Worm (Caenorhabditis elegans) whole organism, L4 larva: Measurements from ENCODE around the gene K04G7.1.

ENCODE experiments used
- F10B5.3 ChIP-seq: sonication (generic microtip); optimal IDR thresholded peaks from 2 replicates; lab custom pipeline; 2016; ENCODE audit warnings: mild to moderate bottlenecking, missing genetic modification characterization, missing compliant biosample characterization
- F49E8.2 ChIP-seq: sonication (generic microtip); optimal IDR thresholded peaks from 2 replicates; lab custom pipeline; 2016; ENCODE audit warnings: missing compliant biosample characterization, mild to moderate bottlenecking, missing genetic modification characterization, borderline replicate concordance
- T26A8.4 ChIP-seq: fragments of 200-800 bp; sonication (Bioruptor generic); IDR thresholded peaks from 2 replicates; pipeline ENCODE4 v1.3.6; 2022; ENCODE audit warnings: missing genetic modification characterization, missing compliant biosample characterization
- Y105C5A.15 ChIP-seq: fragments of 200-800 bp; sonication (Bioruptor generic); IDR thresholded peaks from 2 replicates; pipeline ENCODE4 v1.3.6; 2022; ENCODE audit warnings: missing genetic modification characterization, missing compliant biosample characterization
- Y5F2A.4 ChIP-seq: fragments of 200-800 bp; sonication (Bioruptor generic); optimal IDR thresholded peaks from 2 replicates; lab custom pipeline; 2018; ENCODE audit warnings: mild to moderate bottlenecking, missing genetic modification characterization, missing compliant biosample characterization
- ZK337.2 ChIP-seq: fragments of 200-800 bp; sonication (Bioruptor generic); IDR thresholded peaks from 2 replicates; pipeline ENCODE4 v1.3.6; 2022; ENCODE audit warnings: missing genetic modification reagents, missing genetic modification characterization, missing compliant biosample characterization
- aha-1 ChIP-seq: fragments of 150-350 bp; peaks from one replicate; lab custom pipeline; 2014; ENCODE audit warnings: missing biosample characterization, missing genetic modification characterization
- aly-2 ChIP-seq: sonication (generic microtip); optimal IDR thresholded peaks from 2 replicates; lab custom pipeline; 2018; ENCODE audit warnings: missing biosample characterization, missing genetic modification characterization
- ama-1 ChIP-seq: fragments of 150-350 bp; optimal IDR thresholded peaks from 2 replicates; lab custom pipeline; 2014; ENCODE audit warnings: inconsistent platforms, mixed read lengths
- attf-4 ChIP-seq: sonication (generic microtip); optimal IDR thresholded peaks from 3 replicates; lab custom pipeline; 2017; ENCODE audit warnings: missing biosample characterization, missing genetic modification characterization
- ceh-28 ChIP-seq: fragments of 150-350 bp; optimal IDR thresholded peaks from 2 replicates; lab custom pipeline; 2014; ENCODE audit warnings: missing biosample characterization, missing genetic modification reagents, missing genetic modification characterization
- ceh-32 ChIP-seq: sonication (generic microtip); optimal IDR thresholded peaks from 2 replicates; lab custom pipeline; 2016; ENCODE audit warnings: mild to moderate bottlenecking, missing genetic modification characterization, missing compliant biosample characterization; ENCODE audit not compliant: poor library complexity
- ceh-62 ChIP-seq: sonication (generic microtip); optimal IDR thresholded peaks from 2 replicates; lab custom pipeline; 2017; ENCODE audit warnings: missing biosample characterization, missing genetic modification characterization
- ces-1 ChIP-seq: fragments of 150-350 bp; sonication (generic microtip); optimal IDR thresholded peaks from 4 replicates; lab custom pipeline; 2014; ENCODE audit warnings: missing biosample characterization, missing genetic modification reagents, missing genetic modification characterization
- daf-16 ChIP-seq, 3 experiments: sonication (generic microtip); optimal IDR thresholded peaks; 2 replicates each; lab custom pipeline; 2016 to 2017; ENCODE audit warnings: missing genetic modification characterization in 3 of 3, missing genetic modification reagents in 3 of 3, mild to moderate bottlenecking in 2 of 3, missing compliant biosample characterization in 2 of 3, missing biosample characterization in 1 of 3, moderate library complexity in 1 of 3
- daf-19 ChIP-seq: fragments of 200-800 bp; sonication (Bioruptor generic); conservative IDR thresholded peaks from 2 replicates; pipeline ENCODE4 v1.3.6; 2022; ENCODE audit warnings: missing genetic modification characterization, missing compliant biosample characterization
- daf-8 ChIP-seq: fragments of 200-800 bp; sonication (Bioruptor generic); IDR thresholded peaks from 2 replicates; pipeline ENCODE4 v1.3.6; 2022; ENCODE audit warnings: missing genetic modification characterization, missing compliant biosample characterization
- duxl-1 ChIP-seq: sonication (generic microtip); optimal IDR thresholded peaks from 2 replicates; lab custom pipeline; 2016; ENCODE audit warnings: mild to moderate bottlenecking, missing genetic modification characterization, moderate library complexity, missing compliant biosample characterization; ENCODE audit not compliant: poor library complexity
- fkh-10 ChIP-seq: fragments of 150-350 bp; optimal IDR thresholded peaks from 2 replicates; lab custom pipeline; 2014; ENCODE audit warnings: missing biosample characterization, missing genetic modification reagents, missing genetic modification characterization
- hif-1 ChIP-seq, 2 experiments: sonication (generic microtip); optimal IDR thresholded peaks; 2 replicates each; lab custom pipeline; 2016 to 2017; ENCODE audit warnings: missing compliant biosample characterization in 2 of 2, missing genetic modification characterization in 2 of 2, missing genetic modification reagents in 2 of 2, missing genotype in 2 of 2, mild to moderate bottlenecking in 1 of 2
- hlh-30 ChIP-seq: sonication (generic microtip); optimal IDR thresholded peaks from 2 replicates; lab custom pipeline; 2017; ENCODE audit warnings: antibody characterized with exemption, mild to moderate bottlenecking, missing genetic modification characterization, missing compliant biosample characterization; ENCODE audit not compliant: insufficient read depth
- lim-7 ChIP-seq: fragments of 200-800 bp; sonication (Bioruptor generic); IDR thresholded peaks from 2 replicates; pipeline ENCODE4 v1.3.6; 2022; ENCODE audit warnings: missing genetic modification characterization, missing compliant biosample characterization
- lin-39 ChIP-seq: fragments of 150-350 bp; optimal IDR thresholded peaks from 2 replicates; lab custom pipeline; 2014; ENCODE audit warnings: missing biosample characterization, missing genetic modification reagents, missing genetic modification characterization
- lir-3 ChIP-seq: sonication (generic microtip); optimal IDR thresholded peaks from 2 replicates; lab custom pipeline; 2016; ENCODE audit warnings: mild to moderate bottlenecking, missing genetic modification characterization, missing compliant biosample characterization
- madf-5 ChIP-seq, 2 experiments: fragments of 200-800 bp; sonication (Bioruptor generic); IDR thresholded peaks; 2 replicates each; pipeline ENCODE4 v1.3.6; 2022; ENCODE audit warnings: missing compliant biosample characterization in 2 of 2, missing genetic modification characterization in 2 of 2
- mes-2 ChIP-seq: sonication (generic microtip); optimal IDR thresholded peaks from 2 replicates; lab custom pipeline; 2016; ENCODE audit warnings: missing genotype, mild to moderate bottlenecking, missing genetic modification characterization, missing compliant biosample characterization; ENCODE audit not compliant: poor library complexity, severe bottlenecking
- mxl-2 ChIP-seq: fragments of 200-800 bp; sonication (Bioruptor generic); conservative IDR thresholded peaks from 2 replicates; pipeline ENCODE4 v1.3.6; 2022; ENCODE audit warnings: missing genetic modification reagents, missing genetic modification characterization, missing compliant biosample characterization
- nhr-11 ChIP-seq: fragments of 150-350 bp; optimal IDR thresholded peaks from 2 replicates; lab custom pipeline; 2014; ENCODE audit warnings: missing biosample characterization, missing genetic modification characterization
- nhr-111 ChIP-seq: fragments of 200-800 bp; sonication (Bioruptor generic); optimal IDR thresholded peaks from 2 replicates; lab custom pipeline; 2018; ENCODE audit warnings: mild to moderate bottlenecking, missing genetic modification characterization, missing compliant biosample characterization
- nhr-28 ChIP-seq: fragments of 150-350 bp; optimal IDR thresholded peaks from 2 replicates; lab custom pipeline; 2014; ENCODE audit warnings: missing biosample characterization, missing genetic modification characterization
- nhr-41 ChIP-seq: fragments of 200-800 bp; sonication (Bioruptor generic); IDR thresholded peaks from 2 replicates; pipeline ENCODE4 v1.3.6; 2022; ENCODE audit warnings: missing genetic modification reagents, missing genetic modification characterization, missing compliant biosample characterization
- nhr-42 ChIP-seq: fragments of 200-800 bp; sonication (Bioruptor generic); IDR thresholded peaks from 2 replicates; pipeline ENCODE4 v1.3.6; 2022; ENCODE audit warnings: missing genetic modification characterization, missing compliant biosample characterization
- nhr-48 ChIP-seq: sonication (generic microtip); optimal IDR thresholded peaks from 2 replicates; lab custom pipeline; 2016; ENCODE audit warnings: mild to moderate bottlenecking, missing genetic modification characterization, missing compliant biosample characterization
- nhr-76 ChIP-seq: fragments of 150-350 bp; optimal IDR thresholded peaks from 2 replicates; lab custom pipeline; 2014; ENCODE audit warnings: missing biosample characterization, missing genetic modification characterization
- nhr-77 ChIP-seq: fragments of 150-350 bp; optimal IDR thresholded peaks from 2 replicates; lab custom pipeline; 2014; ENCODE audit warnings: missing biosample characterization, missing genetic modification characterization
- php-3 ChIP-seq: fragments of 200-800 bp; sonication (Bioruptor generic); IDR thresholded peaks from 2 replicates; pipeline ENCODE4 v1.3.6; 2022; ENCODE audit warnings: missing genetic modification reagents, missing genetic modification characterization, missing compliant biosample characterization
- pqm-1 ChIP-seq: sonication (generic microtip); optimal IDR thresholded peaks from 2 replicates; lab custom pipeline; 2017; ENCODE audit warnings: missing biosample characterization, missing genetic modification characterization
- rbr-2 ChIP-seq: sonication (generic microtip); optimal IDR thresholded peaks from 2 replicates; lab custom pipeline; 2016; ENCODE audit warnings: missing genotype, missing genetic modification characterization, missing compliant biosample characterization
- saeg-2 ChIP-seq: fragments of 200-800 bp; sonication (Bioruptor generic); IDR thresholded peaks from 2 replicates; pipeline ENCODE4 v1.3.6; 2022; ENCODE audit warnings: missing genetic modification reagents, missing genetic modification characterization, missing compliant biosample characterization
- sdz-12 ChIP-seq: fragments of 200-800 bp; sonication (Bioruptor generic); optimal IDR thresholded peaks from 2 replicates; lab custom pipeline; 2018; ENCODE audit warnings: mild to moderate bottlenecking, missing genetic modification characterization, missing compliant biosample characterization
- set-16 ChIP-seq: fragments of 200-800 bp; sonication (Bioruptor generic); IDR thresholded peaks from 2 replicates; pipeline ENCODE4 v1.3.6; 2022; ENCODE audit warnings: missing genetic modification reagents, missing genetic modification characterization, missing compliant biosample characterization
- skn-1 ChIP-seq: fragments of 150-350 bp; optimal IDR thresholded peaks from 2 replicates; lab custom pipeline; 2014; ENCODE audit warnings: missing biosample characterization, missing genetic modification characterization
- unc-130 ChIP-seq: sonication (generic microtip); optimal IDR thresholded peaks from 2 replicates; lab custom pipeline; 2016; ENCODE audit warnings: missing genetic modification reagents, missing genetic modification characterization, missing compliant biosample characterization
- unc-62 ChIP-seq, 3 experiments: fragments of 150-350 bp in 1 of 3; sonication (generic microtip); optimal IDR thresholded peaks in 2 of 3; peaks in 1 of 3; 1 replicate in 1 of 3; 2 replicates in 2 of 3; lab custom pipeline; 2014 to 2017; ENCODE audit warnings: missing biosample characterization in 3 of 3, missing genetic modification characterization in 3 of 3, missing genetic modification reagents in 3 of 3, missing genotype in 1 of 3
- zfp-2 ChIP-seq: sonication (generic microtip); optimal IDR thresholded peaks from 2 replicates; lab custom pipeline; 2016; ENCODE audit warnings: mild to moderate bottlenecking, missing genetic modification characterization, missing compliant biosample characterization
- zip-2 ChIP-seq: fragments of 150-350 bp; optimal IDR thresholded peaks from 2 replicates; lab custom pipeline; 2014; ENCODE audit warnings: missing biosample characterization, missing genetic modification characterization
- ztf-11 ChIP-seq: fragments of 150-350 bp; optimal IDR thresholded peaks from 2 replicates; lab custom pipeline; 2014; ENCODE audit warnings: missing biosample characterization, missing genetic modification characterization
- ztf-7 ChIP-seq: fragments of 150-350 bp; optimal IDR thresholded peaks from 2 replicates; lab custom pipeline; 2014; ENCODE audit warnings: missing biosample characterization, missing genetic modification characterization

The K04G7.1 gene

DNA sequence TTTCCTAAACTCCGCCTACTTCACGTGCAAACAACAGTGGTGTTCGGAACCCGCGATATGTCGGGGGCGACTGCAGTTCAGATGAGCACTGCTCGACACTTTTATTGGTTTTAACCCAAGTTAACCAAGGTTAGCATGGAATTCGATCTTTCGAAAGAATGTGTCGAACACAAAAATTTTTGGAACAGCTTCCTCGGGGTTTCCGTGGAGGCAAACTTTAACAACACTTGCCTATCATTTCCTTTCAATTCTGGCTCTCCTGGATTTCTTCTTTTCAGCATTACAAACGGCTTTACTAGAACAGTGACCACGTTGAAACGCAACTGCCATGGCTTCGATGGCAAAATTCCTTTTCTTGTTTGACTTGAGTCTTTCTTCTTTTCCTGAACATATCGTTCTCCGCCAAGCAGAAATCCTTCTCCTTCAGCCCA lies 21.2 kb upstream of the K04G7.1 start (continued):
- TF ChIP-seq ZK337.2 (GFP tag; lab: Robert Waterston, UW) (no peak), madf-5 (GFP tag; IDR thresholded peaks at IDR 0.05; lab: Robert Waterston, UW) (no peak), Y105C5A.15 (GFP tag; lab: Robert Waterston, UW) (0 out of 2 replicates have a peak, but pooled peaks have one; percentile 59), unc-62 (GFP tag; optimal IDR thresholded peaks at IDR 0.05 in 1 of 2; lab: Kevin White, UChicago) (peak in 1 of 2 experiments; percentile 59), unc-62 (tag; optimal IDR thresholded peaks at IDR 0.05; lab: Kevin White, UChicago) (no peak), skn-1 (tag; lab: Kevin White, UChicago) (no peak), nhr-77 (tag; lab: Kevin White, UChicago) (peak; percentile 36), daf-19 (GFP tag; lab: Robert Waterston, UW) (no peak; the same call in 1 of the 2 replicates), lir-3 (tag; lab: Kevin White, UChicago) (no peak), aly-2 (tag; lab: Kevin White, UChicago) (no peak), saeg-2 (no peak), hif-1 (tag; optimal IDR thresholded peaks at IDR 0.05; lab: Kevin White, UChicago) (peak in 1 of 2 experiments; percentile 15), nhr-42 (GFP tag; lab: Robert Waterston, UW) (peak; percentile 68; the same call in 1 of the 2 replicates), hlh-30 (tag; lab: Kevin White, UChicago) (peak; percentile 72), ama-1 (lab: Kevin White, UChicago) (peak; percentile 98), lim-7 (GFP tag; lab: Robert Waterston, UW) (no peak), ces-1 (no peak), nhr-48 (peak; percentile 50), attf-4 (no peak), nhr-111 (GFP tag; lab: Kevin White, UChicago) (peak; percentile 17), zip-2 (tag; lab: Kevin White, UChicago) (peak; percentile 42), unc-130 (peak; percentile 24), php-3 (GFP tag; lab: Robert Waterston, UW) (peak; percentile 89), ztf-11 (no peak), F10B5.3 (tag; lab: Kevin White, UChicago) (peak; percentile 22), sdz-12 (no peak), nhr-41 (GFP tag; lab: Robert Waterston, UW) (no peak), aha-1 (tag; lab: Kevin White, UChicago) (peak; percentile 65)

DNA sequence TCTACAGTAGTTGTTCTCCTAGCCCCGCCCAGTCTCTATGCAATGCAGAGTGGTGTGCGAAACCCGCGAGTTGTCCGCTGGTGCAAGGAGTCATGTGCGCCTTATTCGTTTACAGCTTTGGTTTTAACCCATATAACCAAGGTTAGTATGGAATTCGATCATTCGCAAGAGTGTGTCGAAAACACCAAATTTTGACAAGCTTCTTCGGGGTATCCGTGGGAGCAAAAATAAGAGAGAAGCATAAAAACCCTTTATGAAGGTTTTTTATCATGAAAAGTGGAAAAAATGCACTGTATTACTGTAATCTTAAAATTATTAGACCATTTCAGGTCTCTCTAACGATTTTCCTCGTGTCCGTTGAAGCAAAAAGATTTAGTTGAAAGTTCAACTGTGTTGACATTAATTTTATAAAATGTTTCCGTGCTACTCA lies 20.3 kb upstream of the K04G7.1 start:
- TF ChIP-seq pqm-1 (tag; lab: Kevin White, UChicago) (no peak), ceh-32 (no peak), duxl-1 (tag; lab: Kevin White, UChicago) (peak; percentile 33), nhr-111 (GFP tag; lab: Kevin White, UChicago) (peak; percentile 27), fkh-10 (GFP tag; lab: Kevin White, UChicago) (no peak), unc-130 (no peak), daf-16 (GFP tag; optimal IDR thresholded peaks at IDR 0.05; lab: Kevin White, UChicago) (peak in 1 of 2 experiments; percentile 9), daf-16 (tag; optimal IDR thresholded peaks at IDR 0.05; lab: Kevin White, UChicago) (peak; percentile 59), mxl-2 (GFP tag; lab: Robert Waterston, UW) (no peak), zfp-2 (no peak), madf-5 (GFP tag; IDR thresholded peaks at IDR 0.05; lab: Robert Waterston, UW) (no peak), nhr-76 (tag; lab: Kevin White, UChicago) (no peak), nhr-48 (peak; percentile 35), ces-1 (no peak), Y5F2A.4 (GFP tag; lab: Kevin White, UChicago) (no peak), mes-2 (tag; lab: Kevin White, UChicago) (peak; percentile 63), ceh-28 (no peak), saeg-2 (no peak), set-16 (no peak), rbr-2 (tag; lab: Kevin White, UChicago) (peak; percentile 28), lin-39 (tag; lab: Kevin White, UChicago) (no peak), daf-19 (GFP tag; lab: Robert Waterston, UW) (0 out of 2 replicates have a peak, but pooled peaks have one; percentile 56), aha-1 (tag; lab: Kevin White, UChicago) (no peak), nhr-28 (tag; lab: Kevin White, UChicago) (no peak), daf-8 (GFP tag; lab: Robert Waterston, UW) (no peak), T26A8.4 (peak; percentile 91), nhr-11 (tag; lab: Kevin White, UChicago) (no peak), nhr-41 (GFP tag; lab: Robert Waterston, UW) (0 out of 2 replicates have a peak, but pooled peaks have one; percentile 26), ama-1 (lab: Kevin White, UChicago) (peak; percentile 85), ceh-62 (no peak), aly-2 (tag; lab: Kevin White, UChicago) (no peak), F49E8.2 (tag; lab: Kevin White, UChicago) (peak; percentile 68), hlh-30 (tag; lab: Kevin White, UChicago) (peak; percentile 65), ztf-7 (tag; lab: Kevin White, UChicago) (no peak)
